Worm (Caenorhabditis elegans): ENCODE results near the gene T26H5.14.

Gene T26H5.14

ce11 chrV:15465032-15465727, 16.2 kb downstream of the T26H5.14 start, which contains the start of gene pqn-71 (continued):
- TF ChIP-seq unc-86 (tag; optimal IDR thresholded peaks at IDR 0.05), result peak; percentile 42
- no peak for TF ChIP-seq fkh-10 (GFP tag; optimal IDR thresholded peaks at IDR 0.05)
- peak; percentile 76 for TF ChIP-seq tbx-2 (tag; optimal IDR thresholded peaks at IDR 0.05)
- no peak for TF ChIP-seq lin-15B (tag; optimal IDR thresholded peaks at IDR 0.05)
- no peak for TF ChIP-seq fkh-4 (tag; optimal IDR thresholded peaks at IDR 0.05; ENCODE audit: borderline replicate concordance)
- TF ChIP-seq mep-1 (tag; optimal IDR thresholded peaks at IDR 0.05), result peak; percentile 88
- TF ChIP-seq unc-30 (tag; optimal IDR thresholded peaks at IDR 0.05), result no peak

- TF ChIP-seq nhr-85 (tag) (peak; percentile 44), efl-1 (optimal IDR thresholded peaks at IDR 0.05) (no peak), efl-1 (GFP tag; optimal IDR thresholded peaks at IDR 0.05 in 1 of 2) (no peak)
These were observed 17.1 kb downstream of the T26H5.14 start for ce11 chrV:15466017-15466416.

- TF ChIP-seq rnt-1 (tag; optimal IDR thresholded peaks at IDR 0.05) (no peak), swsn-7 (tag; optimal IDR thresholded peaks at IDR 0.05) (no peak), nhr-84 (tag; optimal IDR thresholded peaks at IDR 0.05) (no peak), fkh-4 (tag; optimal IDR thresholded peaks at IDR 0.05; ENCODE audit: borderline replicate concordance) (no peak), pqm-1 (tag; optimal IDR thresholded peaks at IDR 0.05) (no peak), xbp-1 (tag; optimal IDR thresholded peaks at IDR 0.05) (no peak), skn-1 (tag; optimal IDR thresholded peaks at IDR 0.05) (no peak), F16B12.6 (tag; optimal IDR thresholded peaks at IDR 0.05) (no peak)
These were observed 17.8 kb downstream of the T26H5.14 start for ce11 chrV:15466719-15467118.

- TF ChIP-seq F16B12.6 (tag; optimal IDR thresholded peaks at IDR 0.05), result no peak
- TF ChIP-seq lin-35 (GFP tag; optimal IDR thresholded peaks at IDR 0.05), result no peak
These were observed 22.1 kb downstream of the T26H5.14 start, which contains the start of gene dpf-1 for ce11 chrV:15471029-15471428. Gene dpf-1, plus strand, starts transcription at chrV:15471329.

ce11 chrV:15478597-15478996, 29.6 kb downstream of the T26H5.14 start, which contains the start of gene C06B8.2:
Gene C06B8.2, minus strand, starts transcription at chrV:15478749.
- TF ChIP-seq efl-1 (optimal IDR thresholded peaks at IDR 0.05) (no peak), efl-1 (GFP tag; optimal IDR thresholded peaks at IDR 0.05 in 1 of 2) (no peak), elt-2 (tag; optimal IDR thresholded peaks at IDR 0.05) (peak; percentile 22), lin-15B (tag; optimal IDR thresholded peaks at IDR 0.05) (no peak), efl-3 (GFP tag; optimal IDR thresholded peaks at IDR 0.05) (no peak), nhr-71 (tag; optimal IDR thresholded peaks at IDR 0.05) (no peak), ceh-63 (GFP tag; optimal IDR thresholded peaks at IDR 0.05) (no peak), pqm-1 (tag; optimal IDR thresholded peaks at IDR 0.05) (no peak)

- TF ChIP-seq nhr-85 (tag) (no peak), fos-1 (tag; optimal IDR thresholded peaks at IDR 0.05) (no peak), C16A3.4 (tag; optimal IDR thresholded peaks at IDR 0.05) (no peak), skn-1 (tag; optimal IDR thresholded peaks at IDR 0.05) (no peak), snpc-4 (tag; optimal IDR thresholded peaks at IDR 0.05) (no peak), C04F5.9 (tag; optimal IDR thresholded peaks at IDR 0.05) (no peak), fkh-8 (tag; optimal IDR thresholded peaks at IDR 0.05) (no peak), ceh-90 (tag; optimal IDR thresholded peaks at IDR 0.05) (no peak)
These were observed 30.1 kb downstream of the T26H5.14 start for ce11 chrV:15479107-15479506.

ce11 chrV:15479825-15480224, 30.9 kb downstream of the T26H5.14 start:
- TF ChIP-seq hpl-2 (GFP tag; optimal IDR thresholded peaks at IDR 0.05) (no peak), pqm-1 (tag; optimal IDR thresholded peaks at IDR 0.05) (no peak), nhr-84 (tag; optimal IDR thresholded peaks at IDR 0.05) (no peak), egl-13 (tag; optimal IDR thresholded peaks at IDR 0.05) (no peak), zag-1 (tag; optimal IDR thresholded peaks at IDR 0.05) (no peak), irx-1 (tag; optimal IDR thresholded peaks at IDR 0.05) (no peak), lir-3 (tag; optimal IDR thresholded peaks at IDR 0.05; ENCODE audit: poor library complexity) (no peak), unc-98 (GFP tag; IDR thresholded peaks at IDR 0.05) (no peak), C16A3.4 (tag; optimal IDR thresholded peaks at IDR 0.05) (no peak), efl-3 (GFP tag; optimal IDR thresholded peaks at IDR 0.05) (no peak), hlh-17 (GFP tag; optimal IDR thresholded peaks at IDR 0.05; ENCODE audit: borderline replicate concordance) (no peak), nhr-90 (tag; optimal IDR thresholded peaks at IDR 0.05; ENCODE audit: poor library complexity) (no peak), grh-1 (GFP tag; IDR thresholded peaks at IDR 0.05) (no peak), efl-1 (optimal IDR thresholded peaks at IDR 0.05) (no peak), efl-1 (GFP tag; optimal IDR thresholded peaks at IDR 0.05 in 1 of 2) (no peak), nhr-11 (tag; optimal IDR thresholded peaks at IDR 0.05) (no peak), lin-13 (GFP tag; optimal IDR thresholded peaks at IDR 0.05) (no peak), elt-2 (tag; optimal IDR thresholded peaks at IDR 0.05) (no peak), ceh-90 (tag; optimal IDR thresholded peaks at IDR 0.05) (no peak), lin-39 (tag; optimal IDR thresholded peaks at IDR 0.05) (no peak)
